Worm (Caenorhabditis elegans): ENCODE data around the gene F01G10.4.

ce11 chrIV:10276960-10277359 is 44.6 kb upstream of the F01G10.4 start, which contains the start of gene Y43C5A.7:
- TF ChIP-seq pbrm-1 (GFP tag; IDR thresholded peaks at IDR 0.05): no peak
- TF ChIP-seq cebp-1 (GFP tag; IDR thresholded peaks at IDR 0.05): no peak
- TF ChIP-seq cebp-1 (tag; optimal IDR thresholded peaks at IDR 0.05): no peak
- TF ChIP-seq hlh-26 (GFP tag; conservative IDR thresholded peaks at IDR 0.05): no peak
- no peak for TF ChIP-seq let-607 (tag; optimal IDR thresholded peaks at IDR 0.05)
